Worm (Caenorhabditis elegans): ENCODE results near the gene lips-11.

lips-11 gene

ce11 chrII:1102209-1102608 lies 8.6 kb downstream of the lips-11 start:
- TF ChIP-seq dao-5 (tag; optimal IDR thresholded peaks at IDR 0.05), result no peak
- no peak for TF ChIP-seq him-1 (tag; optimal IDR thresholded peaks at IDR 0.05)

- no peak for TF ChIP-seq dao-5 (tag; optimal IDR thresholded peaks at IDR 0.05)
- no peak for TF ChIP-seq him-1 (tag; optimal IDR thresholded peaks at IDR 0.05)
- TF ChIP-seq W03F9.2 (tag; optimal IDR thresholded peaks at IDR 0.05), result no peak
These were observed 9.4 kb downstream of the lips-11 start for ce11 chrII:1101413-1101812.

ce11 chrII:1100719-1101118 lies 10.1 kb downstream of the lips-11 start, which contains the start of gene pho-14:
Gene pho-14 (minus strand): TSS chrII:1100819.
- TF ChIP-seq W03F9.2 (tag; optimal IDR thresholded peaks at IDR 0.05), result no peak

ce11 chrII:1091706-1092105 lies 19.1 kb downstream of the lips-11 start, which contains the start of gene snf-3:
Gene snf-3 (plus strand): TSS chrII:1092006.
- TF ChIP-seq W03F9.2 (tag; optimal IDR thresholded peaks at IDR 0.05) (no peak), him-1 (tag; optimal IDR thresholded peaks at IDR 0.05) (no peak), dao-5 (tag; optimal IDR thresholded peaks at IDR 0.05) (no peak)

- no peak for TF ChIP-seq W03F9.2 (tag; optimal IDR thresholded peaks at IDR 0.05)
- no peak for TF ChIP-seq dao-5 (tag; optimal IDR thresholded peaks at IDR 0.05)
- no peak for TF ChIP-seq him-1 (tag; optimal IDR thresholded peaks at IDR 0.05)
These were observed 20.1 kb downstream of the lips-11 start for ce11 chrII:1090743-1091142.

ce11 chrII:1088527-1089230 lies 22.1 kb downstream of the lips-11 start:
- no peak for TF ChIP-seq W03F9.2 (tag; optimal IDR thresholded peaks at IDR 0.05)
- no peak for TF ChIP-seq him-1 (tag; optimal IDR thresholded peaks at IDR 0.05)
- TF ChIP-seq dao-5 (tag; optimal IDR thresholded peaks at IDR 0.05), result no peak

- TF ChIP-seq dao-5 (tag; optimal IDR thresholded peaks at IDR 0.05) (no peak), him-1 (tag; optimal IDR thresholded peaks at IDR 0.05) (no peak), W03F9.2 (tag; optimal IDR thresholded peaks at IDR 0.05) (no peak)
These were observed 24.3 kb downstream of the lips-11 start for ce11 chrII:1086479-1086878.

- TF ChIP-seq him-1 (tag; optimal IDR thresholded peaks at IDR 0.05) (no peak), W03F9.2 (tag; optimal IDR thresholded peaks at IDR 0.05) (no peak), dao-5 (tag; optimal IDR thresholded peaks at IDR 0.05) (no peak)
These were observed 25.3 kb downstream of the lips-11 start for ce11 chrII:1085546-1085945.

- TF ChIP-seq W03F9.2 (tag; optimal IDR thresholded peaks at IDR 0.05), result no peak
- no peak for TF ChIP-seq him-1 (tag; optimal IDR thresholded peaks at IDR 0.05)
- TF ChIP-seq dao-5 (tag; optimal IDR thresholded peaks at IDR 0.05), result no peak
These were observed 25.9 kb downstream of the lips-11 start for ce11 chrII:1084899-1085298.

ce11 chrII:1082859-1083258 lies 27.9 kb downstream of the lips-11 start, which contains the start of gene K02E7.1:
Gene K02E7.1 (plus strand): TSS chrII:1083159.
- TF ChIP-seq him-1 (tag; optimal IDR thresholded peaks at IDR 0.05), result no peak
- no peak for TF ChIP-seq dao-5 (tag; optimal IDR thresholded peaks at IDR 0.05)
- TF ChIP-seq W03F9.2 (tag; optimal IDR thresholded peaks at IDR 0.05), result no peak

- no peak for TF ChIP-seq W03F9.2 (tag; optimal IDR thresholded peaks at IDR 0.05)
- no peak for TF ChIP-seq him-1 (tag; optimal IDR thresholded peaks at IDR 0.05)
- no peak for TF ChIP-seq dao-5 (tag; optimal IDR thresholded peaks at IDR 0.05)
These were observed 35.4 kb downstream of the lips-11 start, which contains the start of gene K02E7.11 for ce11 chrII:1075424-1075823. Gene K02E7.11 (minus strand): TSS chrII:1075524.

- TF ChIP-seq W03F9.2 (tag; optimal IDR thresholded peaks at IDR 0.05), result no peak
- no peak for TF ChIP-seq dao-5 (tag; optimal IDR thresholded peaks at IDR 0.05)
- TF ChIP-seq him-1 (tag; optimal IDR thresholded peaks at IDR 0.05), result no peak
These were observed 38.7 kb downstream of the lips-11 start, which contains the start of gene K02E7.4 for ce11 chrII:1072106-1072505. Gene K02E7.4 (plus strand): TSS chrII:1072406.

ce11 chrII:1071432-1071831 lies 39.4 kb downstream of the lips-11 start:
- TF ChIP-seq W03F9.2 (tag; optimal IDR thresholded peaks at IDR 0.05) (no peak), him-1 (tag; optimal IDR thresholded peaks at IDR 0.05) (no peak), dao-5 (tag; optimal IDR thresholded peaks at IDR 0.05) (no peak)

ce11 chrII:1070875-1071274 lies 39.9 kb downstream of the lips-11 start, which contains the start of gene K02E7.12:
Gene K02E7.12 (plus strand): TSS chrII:1071175.
- TF ChIP-seq him-1 (tag; optimal IDR thresholded peaks at IDR 0.05) (no peak), dao-5 (tag; optimal IDR thresholded peaks at IDR 0.05) (no peak), W03F9.2 (tag; optimal IDR thresholded peaks at IDR 0.05) (no peak)

- TF ChIP-seq dao-5 (tag; optimal IDR thresholded peaks at IDR 0.05) (no peak), him-1 (tag; optimal IDR thresholded peaks at IDR 0.05) (no peak), W03F9.2 (tag; optimal IDR thresholded peaks at IDR 0.05) (no peak)
These were observed 43.9 kb downstream of the lips-11 start, which contains the start of gene K02E7.10 for ce11 chrII:1066907-1067306. Gene K02E7.10 (minus strand): TSS chrII:1067007.

Measured in whole organism, L4/young adult.